Worm (Caenorhabditis elegans) whole organism, L4 larva: ENCODE data around the gene pph-6.
A peak's percentile ranks its signal among the peaks of the same experiment; 100 is the strongest.

Experiments used
- F10B5.3 ChIP-seq: sonication (generic microtip); optimal IDR thresholded peaks from 2 replicates; lab custom pipeline; 2016; ENCODE audit warnings: mild to moderate bottlenecking, missing genetic modification characterization, missing compliant biosample characterization
- R02D3.7 ChIP-seq: fragments of 150-350 bp; sonication (generic microtip); optimal IDR thresholded peaks from 3 replicates; lab custom pipeline; 2014; ENCODE audit warnings: missing biosample characterization, missing genetic modification characterization
- T20F7.1 ChIP-seq: fragments of 200-800 bp; sonication (Bioruptor generic); optimal IDR thresholded peaks from 2 replicates; lab custom pipeline; 2018; ENCODE audit warnings: mild to moderate bottlenecking, missing genetic modification characterization, missing compliant biosample characterization
- T26A8.4 ChIP-seq: fragments of 200-800 bp; sonication (Bioruptor generic); IDR thresholded peaks from 2 replicates; pipeline ENCODE4 v1.3.6; 2022; ENCODE audit warnings: missing genetic modification characterization, missing compliant biosample characterization
- Y105C5A.15 ChIP-seq: fragments of 200-800 bp; sonication (Bioruptor generic); IDR thresholded peaks from 2 replicates; pipeline ENCODE4 v1.3.6; 2022; ENCODE audit warnings: missing genetic modification characterization, missing compliant biosample characterization
- Y5F2A.4 ChIP-seq: fragments of 200-800 bp; sonication (Bioruptor generic); optimal IDR thresholded peaks from 2 replicates; lab custom pipeline; 2018; ENCODE audit warnings: mild to moderate bottlenecking, missing genetic modification characterization, missing compliant biosample characterization
- Y75B8A.6 ChIP-seq: fragments of 200-800 bp; sonication (Bioruptor generic); IDR thresholded peaks from 2 replicates; pipeline ENCODE4 v1.3.6; 2022; ENCODE audit warnings: missing genetic modification reagents, missing genetic modification characterization, missing compliant biosample characterization
- ZK546.5 ChIP-seq, 2 experiments: sonication (generic microtip); optimal IDR thresholded peaks; 2 replicates each; lab custom pipeline; 2017; ENCODE audit warnings: missing biosample characterization in 2 of 2, missing genetic modification characterization in 2 of 2
- aha-1 ChIP-seq: fragments of 150-350 bp; peaks from one replicate; lab custom pipeline; 2014; ENCODE audit warnings: missing biosample characterization, missing genetic modification characterization
- aly-2 ChIP-seq: sonication (generic microtip); optimal IDR thresholded peaks from 2 replicates; lab custom pipeline; 2018; ENCODE audit warnings: missing biosample characterization, missing genetic modification characterization
- attf-4 ChIP-seq: sonication (generic microtip); optimal IDR thresholded peaks from 3 replicates; lab custom pipeline; 2017; ENCODE audit warnings: missing biosample characterization, missing genetic modification characterization
- ceh-32 ChIP-seq: sonication (generic microtip); optimal IDR thresholded peaks from 2 replicates; lab custom pipeline; 2016; ENCODE audit warnings: mild to moderate bottlenecking, missing genetic modification characterization, missing compliant biosample characterization; ENCODE audit not compliant: poor library complexity
- ceh-62 ChIP-seq: sonication (generic microtip); optimal IDR thresholded peaks from 2 replicates; lab custom pipeline; 2017; ENCODE audit warnings: missing biosample characterization, missing genetic modification characterization
- ctbp-1 ChIP-seq: fragments of 200-800 bp; sonication (Bioruptor generic); IDR thresholded peaks from 2 replicates; pipeline ENCODE4 v1.3.6; 2022; ENCODE audit warnings: missing genetic modification reagents, missing genetic modification characterization, missing compliant biosample characterization
- daf-16 ChIP-seq, 3 experiments: sonication (generic microtip); optimal IDR thresholded peaks; 2 replicates each; lab custom pipeline; 2016 to 2017; ENCODE audit warnings: missing genetic modification characterization in 3 of 3, missing genetic modification reagents in 3 of 3, mild to moderate bottlenecking in 2 of 3, missing compliant biosample characterization in 2 of 3, missing biosample characterization in 1 of 3, moderate library complexity in 1 of 3
- daf-19 ChIP-seq: fragments of 200-800 bp; sonication (Bioruptor generic); conservative IDR thresholded peaks from 2 replicates; pipeline ENCODE4 v1.3.6; 2022; ENCODE audit warnings: missing genetic modification characterization, missing compliant biosample characterization
- dmd-6 ChIP-seq: fragments of 200-800 bp; sonication (Bioruptor generic); IDR thresholded peaks from 2 replicates; pipeline ENCODE4 v1.3.6; 2022; ENCODE audit warnings: missing genetic modification reagents, missing genetic modification characterization, missing compliant biosample characterization
- dmd-9 ChIP-seq: fragments of 200-800 bp; sonication (Bioruptor generic); IDR thresholded peaks from 2 replicates; pipeline ENCODE4 v1.3.6; 2022; ENCODE audit warnings: missing genetic modification reagents, missing genetic modification characterization, missing compliant biosample characterization
- duxl-1 ChIP-seq: sonication (generic microtip); optimal IDR thresholded peaks from 2 replicates; lab custom pipeline; 2016; ENCODE audit warnings: mild to moderate bottlenecking, missing genetic modification characterization, moderate library complexity, missing compliant biosample characterization; ENCODE audit not compliant: poor library complexity
- dve-1 ChIP-seq: sonication (generic microtip); optimal IDR thresholded peaks from 2 replicates; lab custom pipeline; 2017; ENCODE audit warnings: antibody characterized with exemption, mild to moderate bottlenecking, missing genetic modification characterization, missing compliant biosample characterization; ENCODE audit not compliant: insufficient read depth
- egl-27 ChIP-seq: sonication (generic microtip); optimal IDR thresholded peaks from 3 replicates; lab custom pipeline; 2017; ENCODE audit warnings: missing biosample characterization, missing genetic modification reagents, missing genetic modification characterization
- egl-43 ChIP-seq: fragments of 200-800 bp; sonication (Bioruptor generic); IDR thresholded peaks from 2 replicates; pipeline ENCODE4 v1.3.6; 2022; ENCODE audit warnings: missing genetic modification reagents, missing genetic modification characterization, missing compliant biosample characterization
- gei-8 ChIP-seq: fragments of 200-800 bp; sonication (Bioruptor generic); optimal IDR thresholded peaks from 2 replicates; lab custom pipeline; 2018; ENCODE audit warnings: mild to moderate bottlenecking, missing genetic modification characterization, missing compliant biosample characterization
- hlh-30 ChIP-seq: sonication (generic microtip); optimal IDR thresholded peaks from 2 replicates; lab custom pipeline; 2017; ENCODE audit warnings: antibody characterized with exemption, mild to moderate bottlenecking, missing genetic modification characterization, missing compliant biosample characterization; ENCODE audit not compliant: insufficient read depth
- jun-1 ChIP-seq: fragments of 150-350 bp; optimal IDR thresholded peaks from 2 replicates; lab custom pipeline; 2014; ENCODE audit warnings: missing biosample characterization, missing genetic modification reagents, missing genetic modification characterization
- lim-7 ChIP-seq: fragments of 200-800 bp; sonication (Bioruptor generic); IDR thresholded peaks from 2 replicates; pipeline ENCODE4 v1.3.6; 2022; ENCODE audit warnings: missing genetic modification characterization, missing compliant biosample characterization
- lin-13 ChIP-seq: fragments of 150-350 bp; optimal IDR thresholded peaks from 2 replicates; lab custom pipeline; 2014; ENCODE audit warnings: missing biosample characterization, missing genetic modification reagents, missing genetic modification characterization
- lin-29 ChIP-seq: fragments of 200-800 bp; sonication (Bioruptor generic); IDR thresholded peaks from 2 replicates; pipeline ENCODE4 v1.3.6; 2022; ENCODE audit warnings: missing genetic modification reagents, missing genetic modification characterization, missing compliant biosample characterization
- lin-38 ChIP-seq: fragments of 200-800 bp; sonication (Bioruptor generic); IDR thresholded peaks from 2 replicates; pipeline ENCODE4 v1.3.6; 2022; ENCODE audit warnings: missing genetic modification reagents, missing genetic modification characterization, missing compliant biosample characterization
- lin-39 ChIP-seq: fragments of 150-350 bp; optimal IDR thresholded peaks from 2 replicates; lab custom pipeline; 2014; ENCODE audit warnings: missing biosample characterization, missing genetic modification reagents, missing genetic modification characterization
- lsy-2 ChIP-seq, 2 experiments: fragments of 150-350 bp in 1 of 2; sonication (generic microtip) in 1 of 2; optimal IDR thresholded peaks; 2 replicates each; lab custom pipeline; 2014 to 2017; ENCODE audit warnings: missing biosample characterization in 2 of 2, missing genetic modification characterization in 2 of 2
- madf-5 ChIP-seq, 2 experiments: fragments of 200-800 bp; sonication (Bioruptor generic); IDR thresholded peaks; 2 replicates each; pipeline ENCODE4 v1.3.6; 2022; ENCODE audit warnings: missing compliant biosample characterization in 2 of 2, missing genetic modification characterization in 2 of 2
- mes-2 ChIP-seq: sonication (generic microtip); optimal IDR thresholded peaks from 2 replicates; lab custom pipeline; 2016; ENCODE audit warnings: missing genotype, mild to moderate bottlenecking, missing genetic modification characterization, missing compliant biosample characterization; ENCODE audit not compliant: poor library complexity, severe bottlenecking
- mxl-3 ChIP-seq: fragments of 200-800 bp; sonication (Bioruptor generic); optimal IDR thresholded peaks from 2 replicates; lab custom pipeline; 2018; ENCODE audit warnings: mild to moderate bottlenecking, missing genetic modification characterization, missing compliant biosample characterization
- nhr-10 ChIP-seq: fragments of 150-350 bp; optimal IDR thresholded peaks from 2 replicates; lab custom pipeline; 2014; ENCODE audit warnings: missing biosample characterization, missing genetic modification characterization
- nhr-102 ChIP-seq: sonication (generic microtip); optimal IDR thresholded peaks from 2 replicates; lab custom pipeline; 2016; ENCODE audit warnings: mild to moderate bottlenecking, missing genetic modification characterization, moderate library complexity, missing compliant biosample characterization
- nhr-11 ChIP-seq: fragments of 150-350 bp; optimal IDR thresholded peaks from 2 replicates; lab custom pipeline; 2014; ENCODE audit warnings: missing biosample characterization, missing genetic modification characterization
- nhr-28 ChIP-seq: fragments of 150-350 bp; optimal IDR thresholded peaks from 2 replicates; lab custom pipeline; 2014; ENCODE audit warnings: missing biosample characterization, missing genetic modification characterization
- nhr-6 ChIP-seq: fragments of 150-350 bp; optimal IDR thresholded peaks from 2 replicates; lab custom pipeline; 2014; ENCODE audit warnings: missing biosample characterization, missing genetic modification characterization
- nhr-76 ChIP-seq: fragments of 150-350 bp; optimal IDR thresholded peaks from 2 replicates; lab custom pipeline; 2014; ENCODE audit warnings: missing biosample characterization, missing genetic modification characterization
- php-3 ChIP-seq: fragments of 200-800 bp; sonication (Bioruptor generic); IDR thresholded peaks from 2 replicates; pipeline ENCODE4 v1.3.6; 2022; ENCODE audit warnings: missing genetic modification reagents, missing genetic modification characterization, missing compliant biosample characterization
- pqm-1 ChIP-seq: sonication (generic microtip); optimal IDR thresholded peaks from 2 replicates; lab custom pipeline; 2017; ENCODE audit warnings: missing biosample characterization, missing genetic modification characterization
- set-16 ChIP-seq: fragments of 200-800 bp; sonication (Bioruptor generic); IDR thresholded peaks from 2 replicates; pipeline ENCODE4 v1.3.6; 2022; ENCODE audit warnings: missing genetic modification reagents, missing genetic modification characterization, missing compliant biosample characterization
- skn-1 ChIP-seq: fragments of 150-350 bp; optimal IDR thresholded peaks from 2 replicates; lab custom pipeline; 2014; ENCODE audit warnings: missing biosample characterization, missing genetic modification characterization
- snpc-1.2 ChIP-seq: fragments of 200-800 bp; sonication (Bioruptor generic); IDR thresholded peaks from 2 replicates; pipeline ENCODE4 v1.3.6; 2022; ENCODE audit warnings: missing genetic modification reagents, missing genetic modification characterization, missing compliant biosample characterization
- unc-39 ChIP-seq: sonication (generic microtip); optimal IDR thresholded peaks from 2 replicates; lab custom pipeline; 2017; ENCODE audit warnings: missing biosample characterization, missing genetic modification characterization
- vab-7 ChIP-seq: fragments of 200-800 bp; sonication (Bioruptor generic); IDR thresholded peaks from 2 replicates; pipeline ENCODE4 v1.3.6; 2022; ENCODE audit warnings: missing genetic modification reagents, missing genetic modification characterization, missing compliant biosample characterization
- zfp-3 ChIP-seq: fragments of 200-800 bp; sonication (Bioruptor generic); conservative IDR thresholded peaks from 2 replicates; pipeline ENCODE4 v1.3.6; 2022; ENCODE audit warnings: missing genetic modification reagents, missing genetic modification characterization, missing compliant biosample characterization
- zip-11 ChIP-seq: fragments of 200-800 bp; sonication (Bioruptor generic); IDR thresholded peaks from 2 replicates; pipeline ENCODE4 v1.3.6; 2022; ENCODE audit warnings: missing genetic modification characterization, missing compliant biosample characterization
- ztf-11 ChIP-seq: fragments of 150-350 bp; optimal IDR thresholded peaks from 2 replicates; lab custom pipeline; 2014; ENCODE audit warnings: missing biosample characterization, missing genetic modification characterization

Gene pph-6

ce11 chrIII:3456226-3456625 is 5.3 kb upstream of the pph-6 start (continued):
- peak; percentile 98 to 100 for TF ChIP-seq lsy-2 (tag; optimal IDR thresholded peaks at IDR 0.05; lab: Kevin White, UChicago)
- TF ChIP-seq dmd-6 (GFP tag; lab: Robert Waterston, UW) = peak; percentile 98
- peak; percentile 52 to 90 for TF ChIP-seq daf-16 (GFP tag; optimal IDR thresholded peaks at IDR 0.05; lab: Kevin White, UChicago)
- TF ChIP-seq daf-16 (tag; optimal IDR thresholded peaks at IDR 0.05; lab: Kevin White, UChicago) = peak; percentile 94
- TF ChIP-seq Y105C5A.15 (GFP tag; lab: Robert Waterston, UW) = no peak
- TF ChIP-seq php-3 (GFP tag; lab: Robert Waterston, UW) = peak; percentile 86
- TF ChIP-seq duxl-1 (tag; lab: Kevin White, UChicago) = peak; percentile 93
- TF ChIP-seq pqm-1 (tag; lab: Kevin White, UChicago) = peak; percentile 45
- TF ChIP-seq attf-4 (tag; lab: Kevin White, UChicago) = no peak
- TF ChIP-seq unc-39 (tag; lab: Kevin White, UChicago) = no peak
- TF ChIP-seq lin-38 (GFP tag; lab: Robert Waterston, UW) = peak; percentile 100
- TF ChIP-seq nhr-6 (tag; lab: Kevin White, UChicago) = peak; percentile 96
- peak; percentile 7 for TF ChIP-seq R02D3.7 (tag; lab: Kevin White, UChicago)
- TF ChIP-seq ZK546.5 (tag; optimal IDR thresholded peaks at IDR 0.05; lab: Kevin White, UChicago) = peak in 1 of 2 experiments; percentile 64
- no peak for TF ChIP-seq egl-27 (tag; lab: Kevin White, UChicago)
- TF ChIP-seq skn-1 (tag; lab: Kevin White, UChicago) = no peak
- TF ChIP-seq egl-43 (GFP tag; lab: Robert Waterston, UW) = peak; percentile 85
- TF ChIP-seq ztf-11 (tag; lab: Kevin White, UChicago) = no peak
- peak; percentile 87 for TF ChIP-seq vab-7 (GFP tag; lab: Robert Waterston, UW)
- peak; percentile 18 for TF ChIP-seq F10B5.3 (tag; lab: Kevin White, UChicago)
- TF ChIP-seq snpc-1.2 (GFP tag; lab: Robert Waterston, UW) = peak; percentile 63; the same call in 1 of the 2 replicates
- TF ChIP-seq hlh-30 (tag; lab: Kevin White, UChicago) = peak; percentile 95
- peak; percentile 99 for TF ChIP-seq lin-29 (GFP tag; lab: Robert Waterston, UW)
- peak; percentile 97 for TF ChIP-seq nhr-11 (tag; lab: Kevin White, UChicago)
- TF ChIP-seq set-16 (GFP tag; lab: Robert Waterston, UW) = 0 out of 2 replicates have a peak, but pooled peaks have one; percentile 7
- TF ChIP-seq ctbp-1 = peak; percentile 95
- TF ChIP-seq mes-2 (tag; lab: Kevin White, UChicago) = peak; percentile 98
- TF ChIP-seq Y75B8A.6 = peak; percentile 71; the same call in 1 of the 2 replicates
- peak; percentile 100 for TF ChIP-seq dve-1 (tag; lab: Kevin White, UChicago)
- TF ChIP-seq nhr-76 (tag; lab: Kevin White, UChicago) = peak; percentile 68
- TF ChIP-seq gei-8 = peak; percentile 15
- TF ChIP-seq aly-2 (tag; lab: Kevin White, UChicago) = no peak

- peak; percentile 91 for TF ChIP-seq dmd-6 (GFP tag; lab: Robert Waterston, UW)
- TF ChIP-seq Y5F2A.4 (GFP tag; lab: Kevin White, UChicago) = peak; percentile 71
- TF ChIP-seq lim-7 = no peak
- TF ChIP-seq lin-39 (tag; lab: Kevin White, UChicago) = no peak
- TF ChIP-seq mxl-3 = no peak
- TF ChIP-seq jun-1 (tag; lab: Kevin White, UChicago) = peak; percentile 86
- TF ChIP-seq ceh-62 (tag; lab: Kevin White, UChicago) = no peak
- no peak for TF ChIP-seq ceh-32 (tag; lab: Kevin White, UChicago)
- TF ChIP-seq zip-11 = no peak
- TF ChIP-seq nhr-28 (tag; lab: Kevin White, UChicago) = peak; percentile 78
- peak; percentile 97 for TF ChIP-seq aha-1 (tag; lab: Kevin White, UChicago)
- peak; percentile 95 for TF ChIP-seq T26A8.4
- peak; percentile 97 for TF ChIP-seq dve-1 (tag; lab: Kevin White, UChicago)
- TF ChIP-seq lin-13 (GFP tag; lab: Kevin White, UChicago) = peak; percentile 91
- peak; percentile 93 for TF ChIP-seq zfp-3 (GFP tag; lab: Robert Waterston, UW)
- peak; percentile 83 for TF ChIP-seq T20F7.1 (GFP tag; lab: Kevin White, UChicago)
- TF ChIP-seq madf-5 (GFP tag; IDR thresholded peaks at IDR 0.05; lab: Robert Waterston, UW) = no peak
- TF ChIP-seq nhr-10 = no peak
- TF ChIP-seq dmd-9 (GFP tag; lab: Robert Waterston, UW) = peak; percentile 95
- TF ChIP-seq daf-19 (GFP tag; lab: Robert Waterston, UW) = peak; percentile 72; the same call in 1 of the 2 replicates
- peak; percentile 96 for TF ChIP-seq nhr-102 (tag; lab: Kevin White, UChicago)
Observed at ce11 chrIII:3460061-3460460, 1.4 kb upstream of the pph-6 start, which contains the start of gene C34C12.8. TSS of gene C34C12.8 (plus strand) at chrIII:3460406.
